Fruit fly (Drosophila melanogaster): ENCODE data around the gene CG13088.

- no peak for TF ChIP-seq bab1 (GFP tag; optimal IDR thresholded peaks at IDR 0.05)
- TF ChIP-seq CG12768 (GFP tag; optimal IDR thresholded peaks at IDR 0.05) = no peak
- TF ChIP-seq kay (GFP tag; ENCODE audit: borderline replicate concordance) = no peak
- TF ChIP-seq toe (GFP tag; optimal IDR thresholded peaks at IDR 0.05) = no peak
- TF ChIP-seq CG14711 (tag; optimal IDR thresholded peaks at IDR 0.05) = no peak
- TF ChIP-seq cic (GFP tag; optimal IDR thresholded peaks at IDR 0.05) = no peak
- no peak for TF ChIP-seq Crg-1 (GFP tag; optimal IDR thresholded peaks at IDR 0.05)
- no peak for TF ChIP-seq CG7101 (tag; optimal IDR thresholded peaks at IDR 0.05)
- no peak for TF ChIP-seq ovo (GFP tag; optimal IDR thresholded peaks at IDR 0.05)
- no peak for TF ChIP-seq CG11617 (GFP tag; optimal IDR thresholded peaks at IDR 0.05)
- TF ChIP-seq Mnt (GFP tag; optimal IDR thresholded peaks at IDR 0.05) = no peak
Measured at dm6 chr2L:8532790-8533189, 44.0 kb downstream of the CG13088 start.

All from whole organism, adult.